Worm (Caenorhabditis elegans): ENCODE data around the gene irld-1.

The irld-1 gene

ce11 chrV:4384482-4384881 lies 47.9 kb downstream of the irld-1 start, which contains the start of gene F13A2.2:
F13A2.2 (minus strand) TSS chrV:4384582.
- TF ChIP-seq nhr-102 (tag; optimal IDR thresholded peaks at IDR 0.05) (no peak), mdt-29 (GFP tag; IDR thresholded peaks at IDR 0.05) (no peak), zag-1 (tag; optimal IDR thresholded peaks at IDR 0.05) (no peak), daf-8 (GFP tag; IDR thresholded peaks at IDR 0.05) (no peak), madf-5 (GFP tag; IDR thresholded peaks at IDR 0.05) (no peak), fkh-10 (GFP tag; optimal IDR thresholded peaks at IDR 0.05) (no peak), T26A8.4 (GFP tag; IDR thresholded peaks at IDR 0.05) (no peak), daf-12 (tag; optimal IDR thresholded peaks at IDR 0.05) (no peak), ztf-11 (tag; optimal IDR thresholded peaks at IDR 0.05) (no peak), dmd-6 (GFP tag; IDR thresholded peaks at IDR 0.05) (no peak), tra-1 (GFP tag; IDR thresholded peaks at IDR 0.05) (no peak), snpc-4 (tag; optimal IDR thresholded peaks at IDR 0.05) (no peak), F49E8.2 (tag; optimal IDR thresholded peaks at IDR 0.05; ENCODE audit: borderline replicate concordance) (no peak), ceh-32 (tag; optimal IDR thresholded peaks at IDR 0.05; ENCODE audit: poor library complexity) (no peak), dmd-8 (GFP tag; IDR thresholded peaks at IDR 0.05) (no peak), nhr-77 (tag; optimal IDR thresholded peaks at IDR 0.05) (no peak), lim-7 (GFP tag; IDR thresholded peaks at IDR 0.05) (no peak), Y75B8A.6 (GFP tag; IDR thresholded peaks at IDR 0.05) (no peak), nhr-6 (tag; optimal IDR thresholded peaks at IDR 0.05) (no peak)

- TF ChIP-seq aha-1 (tag) (peak; percentile 34), Y5F2A.4 (GFP tag; optimal IDR thresholded peaks at IDR 0.05) (no peak)
These were observed 49.6 kb downstream of the irld-1 start, which contains the start of gene F13A2.10 for ce11 chrV:4386173-4386572. F13A2.10 (minus strand) TSS chrV:4386273.

- no peak for TF ChIP-seq nhr-48 (tag; optimal IDR thresholded peaks at IDR 0.05)
- no peak for TF ChIP-seq ama-1 (optimal IDR thresholded peaks at IDR 0.05)
- no peak for TF ChIP-seq daf-19 (GFP tag; conservative IDR thresholded peaks at IDR 0.05)
- TF ChIP-seq lsy-2 (tag; optimal IDR thresholded peaks at IDR 0.05): no peak
- TF ChIP-seq dpl-1 (GFP tag; optimal IDR thresholded peaks at IDR 0.05): no peak
- no peak for TF ChIP-seq madf-5 (GFP tag; IDR thresholded peaks at IDR 0.05)
- TF ChIP-seq F37D6.2 (tag; optimal IDR thresholded peaks at IDR 0.05): no peak
- no peak for TF ChIP-seq mxl-3 (GFP tag; optimal IDR thresholded peaks at IDR 0.05)
- no peak for TF ChIP-seq unc-130 (GFP tag; optimal IDR thresholded peaks at IDR 0.05)
These were observed 50.8 kb downstream of the irld-1 start, which contains the start of gene F13A2.9 for ce11 chrV:4387402-4387801. F13A2.9 (minus strand) TSS chrV:4387502.

ce11 chrV:4387916-4388315 lies 51.4 kb downstream of the irld-1 start:
- no peak for TF ChIP-seq dmd-8 (GFP tag; IDR thresholded peaks at IDR 0.05)
- no peak for TF ChIP-seq mxl-3 (GFP tag; optimal IDR thresholded peaks at IDR 0.05)
- no peak for TF ChIP-seq hlh-30 (tag; optimal IDR thresholded peaks at IDR 0.05; ENCODE audit: insufficient read depth)
- TF ChIP-seq ceh-82 (tag; optimal IDR thresholded peaks at IDR 0.05): no peak
- TF ChIP-seq nhr-111 (GFP tag; optimal IDR thresholded peaks at IDR 0.05): no peak
- no peak for TF ChIP-seq fkh-10 (GFP tag; optimal IDR thresholded peaks at IDR 0.05)
- TF ChIP-seq tag-97 (GFP tag; IDR thresholded peaks at IDR 0.05): no peak
- TF ChIP-seq madf-5 (GFP tag; IDR thresholded peaks at IDR 0.05): no peak
- no peak for TF ChIP-seq hmg-1.1 (GFP tag; IDR thresholded peaks at IDR 0.05)
- TF ChIP-seq Y75B8A.6 (GFP tag; IDR thresholded peaks at IDR 0.05): no peak
- no peak for TF ChIP-seq F44E2.7 (GFP tag; IDR thresholded peaks at IDR 0.05)
- no peak for TF ChIP-seq mdt-29 (GFP tag; IDR thresholded peaks at IDR 0.05)
- no peak for TF ChIP-seq lin-38 (GFP tag; IDR thresholded peaks at IDR 0.05)
- no peak for TF ChIP-seq lin-1 (GFP tag; IDR thresholded peaks at IDR 0.05)

Measured in whole organism, L4 larva.